Fruit fly (Drosophila melanogaster): Measurements from ENCODE around the gene rump.

rump gene

dm6 chr3R:9493627-9494626, 16.2 kb downstream of the rump start, which contains the start of gene CG16779 (continued):
- TF ChIP-seq phol (tag; optimal IDR thresholded peaks at IDR 0.05) = peak; percentile 61
- TF ChIP-seq CG34376 (GFP tag; optimal IDR thresholded peaks at IDR 0.05) = peak; percentile 60
- peak; percentile 39 for TF ChIP-seq CG10267 (tag; optimal IDR thresholded peaks at IDR 0.05)
- peak; percentile 96 for TF ChIP-seq CG7987 (GFP tag; optimal IDR thresholded peaks at IDR 0.05)
- no peak for TF ChIP-seq Gsc (GFP tag; IDR thresholded peaks at IDR 0.05)
- TF ChIP-seq pnt (GFP tag; optimal IDR thresholded peaks at IDR 0.05) = peak; percentile 9
- 0 out of 2 replicates have a peak, but pooled peaks have one; percentile 25 for TF ChIP-seq CG6689 (GFP tag; IDR thresholded peaks at IDR 0.05)
- no peak for TF ChIP-seq aop (GFP tag; IDR thresholded peaks at IDR 0.05)
- TF ChIP-seq abd-A (tag; optimal IDR thresholded peaks at IDR 0.05) = peak; percentile 44
- peak; percentile 69 for TF ChIP-seq zen (tag; optimal IDR thresholded peaks at IDR 0.05)
- peak; percentile 33; the same call in 1 of the 2 replicates for TF ChIP-seq lmd (GFP tag; IDR thresholded peaks at IDR 0.05)
- peak; percentile 36 for TF ChIP-seq CG12391 (tag; optimal IDR thresholded peaks at IDR 0.05)
- no peak for TF ChIP-seq pb (GFP tag; optimal IDR thresholded peaks at IDR 0.05)
- TF ChIP-seq CG8765 (GFP tag; IDR thresholded peaks at IDR 0.05) = no peak
- no peak for TF ChIP-seq CG2199 (GFP tag; IDR thresholded peaks at IDR 0.05)
- peak; percentile 30 for TF ChIP-seq CG6813 (GFP tag; optimal IDR thresholded peaks at IDR 0.05)
- peak; percentile 44 for TF ChIP-seq nerfin-1 (tag; optimal IDR thresholded peaks at IDR 0.05)
- TF ChIP-seq esg (GFP tag; conservative IDR thresholded peaks at IDR 0.05) = no peak
- TF ChIP-seq Scr (GFP tag; IDR thresholded peaks at IDR 0.05; ENCODE audit: partially characterized antibody) = 0 out of 2 replicates have a peak, but pooled peaks have one; percentile 31
- TF ChIP-seq Spps (tag; optimal IDR thresholded peaks at IDR 0.05) = no peak
- no peak for TF ChIP-seq Taf1 (GFP tag; IDR thresholded peaks at IDR 0.05)
- no peak for TF ChIP-seq NfI (GFP tag; optimal IDR thresholded peaks at IDR 0.05)
- no peak for TF ChIP-seq B-H1 (GFP tag; IDR thresholded peaks at IDR 0.05)
- peak; percentile 28; the same call in 1 of the 2 replicates for TF ChIP-seq sob (GFP tag; IDR thresholded peaks at IDR 0.05)
- TF ChIP-seq Dp (GFP tag; optimal IDR thresholded peaks at IDR 0.05) = peak; percentile 89
- TF ChIP-seq zen2 (GFP tag; IDR thresholded peaks at IDR 0.05; ENCODE audit: partially characterized antibody) = peak; percentile 65; the same call in 2 of the 3 replicates
- TF ChIP-seq CG12659 (GFP tag; optimal IDR thresholded peaks at IDR 0.05) = peak; percentile 19
- peak; percentile 59 for TF ChIP-seq CG30403 (GFP tag; optimal IDR thresholded peaks at IDR 0.05)
- TF ChIP-seq CG13296 (GFP tag; optimal IDR thresholded peaks at IDR 0.05) = peak; percentile 2
- no peak for TF ChIP-seq Side (GFP tag; optimal IDR thresholded peaks at IDR 0.05)
- TF ChIP-seq Hr78 (GFP tag; optimal IDR thresholded peaks at IDR 0.05) = peak in 1 of 2 experiments; percentile 74
- TF ChIP-seq CG17328 (GFP tag; IDR thresholded peaks at IDR 0.05) = no peak
- TF ChIP-seq CoRest (tag; optimal IDR thresholded peaks at IDR 0.05) = peak; percentile 57
- TF ChIP-seq CG18262 (tag; optimal IDR thresholded peaks at IDR 0.05) = peak; percentile 66
- TF ChIP-seq Awh (GFP tag; IDR thresholded peaks at IDR 0.05) = no peak
- TF ChIP-seq CG30431 (GFP tag; optimal IDR thresholded peaks at IDR 0.05) = peak; percentile 43
- peak; percentile 57 for TF ChIP-seq CG4820 (GFP tag; optimal IDR thresholded peaks at IDR 0.05)
- TF ChIP-seq dpn (GFP tag; optimal IDR thresholded peaks at IDR 0.05) = peak; percentile 10 to 19
- 0 out of 2 replicates have a peak, but pooled peaks have one; percentile 3 for TF ChIP-seq slbo (GFP tag; IDR thresholded peaks at IDR 0.05)
- peak; percentile 73 for TF ChIP-seq CG17361 (GFP tag; IDR thresholded peaks at IDR 0.05)
- peak; percentile 69 for TF ChIP-seq Sox100B (GFP tag; optimal IDR thresholded peaks at IDR 0.05)
- peak; percentile 100 for TF ChIP-seq ewg (GFP tag; optimal IDR thresholded peaks at IDR 0.05)
- TF ChIP-seq CG7839 (tag; optimal IDR thresholded peaks at IDR 0.05) = peak; percentile 73
- peak; percentile 87 for TF ChIP-seq CG10321 (GFP tag; IDR thresholded peaks at IDR 0.05)
- TF ChIP-seq dimm (GFP tag; IDR thresholded peaks at IDR 0.05) = no peak
- TF ChIP-seq CG2889 (GFP tag; IDR thresholded peaks at IDR 0.05) = no peak
- peak; percentile 33 for TF ChIP-seq CG17385 (GFP tag; optimal IDR thresholded peaks at IDR 0.05)
